Worm (Caenorhabditis elegans): ENCODE measurements around the gene Y69A2AR.12.

Gene Y69A2AR.12

DNA sequence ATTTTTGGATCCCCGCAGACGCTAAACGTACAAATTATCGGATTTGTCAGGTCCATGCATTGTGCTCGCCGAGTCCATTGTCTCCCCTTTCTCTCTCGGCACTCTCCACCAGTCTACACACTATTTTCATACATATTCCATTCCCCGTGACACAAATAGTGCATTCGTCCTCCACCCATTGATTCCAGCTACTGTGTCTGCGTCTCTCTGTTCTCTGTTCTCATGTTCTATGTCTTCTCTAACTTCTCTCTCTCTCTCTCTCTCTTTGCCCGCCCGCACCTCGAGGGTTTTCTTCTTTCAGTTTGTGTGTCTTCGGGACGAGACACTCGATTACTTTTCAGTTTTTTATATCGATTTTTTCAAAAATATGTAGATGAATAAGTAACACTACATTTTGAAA is 31.2 kb downstream of the Y69A2AR.12 start:
- TF ChIP-seq unc-39 (tag; optimal IDR thresholded peaks at IDR 0.05) (no peak), nhr-237 (tag; optimal IDR thresholded peaks at IDR 0.05) (no peak), nhr-48 (tag; optimal IDR thresholded peaks at IDR 0.05) (peak; percentile 67), arid-1 (GFP tag; conservative IDR thresholded peaks at IDR 0.05) (0 out of 2 replicates have a peak, but pooled peaks have one; percentile 26), mep-1 (tag; optimal IDR thresholded peaks at IDR 0.05) (peak; percentile 85), daf-19 (GFP tag; conservative IDR thresholded peaks at IDR 0.05) (no peak), mdt-29 (GFP tag; IDR thresholded peaks at IDR 0.05) (no peak), spr-1 (tag; optimal IDR thresholded peaks at IDR 0.05) (no peak), gei-8 (GFP tag; optimal IDR thresholded peaks at IDR 0.05) (no peak), ceh-20 (GFP tag; IDR thresholded peaks at IDR 0.05) (peak; percentile 53; the same call in 1 of the 2 replicates), nhr-25 (tag; optimal IDR thresholded peaks at IDR 0.05; ENCODE audit: borderline replicate concordance, insufficient read depth) (peak; percentile 51), ces-1 (GFP tag; optimal IDR thresholded peaks at IDR 0.05) (no peak), lin-1 (GFP tag; IDR thresholded peaks at IDR 0.05) (0 out of 2 replicates have a peak, but pooled peaks have one; percentile 16), spr-3 (GFP tag; optimal IDR thresholded peaks at IDR 0.05) (no peak), nhr-10 (tag; optimal IDR thresholded peaks at IDR 0.05) (peak; percentile 56), ZK546.5 (tag; optimal IDR thresholded peaks at IDR 0.05) (peak in 1 of 2 experiments; percentile 8), ceh-28 (tag; optimal IDR thresholded peaks at IDR 0.05) (peak; percentile 34), vab-7 (GFP tag; IDR thresholded peaks at IDR 0.05) (no peak), nhr-77 (tag; optimal IDR thresholded peaks at IDR 0.05) (peak; percentile 78), nhr-28 (tag; optimal IDR thresholded peaks at IDR 0.05) (peak; percentile 78), fkh-10 (GFP tag; optimal IDR thresholded peaks at IDR 0.05) (peak; percentile 49), attf-4 (tag; optimal IDR thresholded peaks at IDR 0.05) (no peak), Y5F2A.4 (GFP tag; optimal IDR thresholded peaks at IDR 0.05) (no peak), snpc-1.2 (GFP tag; IDR thresholded peaks at IDR 0.05) (no peak), snpc-4 (tag; optimal IDR thresholded peaks at IDR 0.05) (no peak), unc-62 (GFP tag; optimal IDR thresholded peaks at IDR 0.05 in 1 of 2) (peak in 1 of 2 experiments; percentile 95), unc-62 (tag; optimal IDR thresholded peaks at IDR 0.05) (no peak), egl-43 (GFP tag; IDR thresholded peaks at IDR 0.05) (no peak), zip-2 (tag; optimal IDR thresholded peaks at IDR 0.05) (no peak), hif-1 (tag; optimal IDR thresholded peaks at IDR 0.05) (peak in 1 of 2 experiments; percentile 77), zfp-3 (GFP tag; conservative IDR thresholded peaks at IDR 0.05) (no peak), ceh-32 (tag; optimal IDR thresholded peaks at IDR 0.05; ENCODE audit: poor library complexity) (no peak), ceh-44 (GFP tag; IDR thresholded peaks at IDR 0.05) (no peak), D1046.2 (GFP tag; IDR thresholded peaks at IDR 0.05) (no peak), hlh-30 (tag; optimal IDR thresholded peaks at IDR 0.05; ENCODE audit: insufficient read depth) (peak; percentile 99), daf-12 (tag; optimal IDR thresholded peaks at IDR 0.05) (no peak), nhr-76 (tag; optimal IDR thresholded peaks at IDR 0.05) (no peak), lin-15B (tag; optimal IDR thresholded peaks at IDR 0.05) (no peak), T26A8.4 (GFP tag; IDR thresholded peaks at IDR 0.05) (peak; percentile 63), aha-1 (tag) (peak; percentile 49), ceh-62 (tag; optimal IDR thresholded peaks at IDR 0.05) (no peak), ctbp-1 (GFP tag; IDR thresholded peaks at IDR 0.05) (no peak), mxl-2 (GFP tag; conservative IDR thresholded peaks at IDR 0.05) (no peak), lim-7 (GFP tag; IDR thresholded peaks at IDR 0.05) (no peak), dmd-9 (GFP tag; IDR thresholded peaks at IDR 0.05) (no peak), F26F4.8 (GFP tag; conservative IDR thresholded peaks at IDR 0.05) (no peak), dve-1 (tag; optimal IDR thresholded peaks at IDR 0.05; ENCODE audit: insufficient read depth) (peak; percentile 91), lin-39 (tag; optimal IDR thresholded peaks at IDR 0.05) (no peak), lir-3 (tag; optimal IDR thresholded peaks at IDR 0.05) (no peak), zag-1 (tag; optimal IDR thresholded peaks at IDR 0.05) (no peak), ceh-82 (tag; optimal IDR thresholded peaks at IDR 0.05) (no peak), nhr-111 (GFP tag; optimal IDR thresholded peaks at IDR 0.05) (no peak)

Data from whole organism, L4 larva.